Worm (Caenorhabditis elegans) whole organism, dauer: ENCODE results near the gene arrd-19.

Experiments
- unc-62 ChIP-seq: sonication (generic microtip); optimal IDR thresholded peaks from 2 replicates; lab custom pipeline; 2017; ENCODE audit warnings: missing biosample characterization, missing genetic modification reagents, missing genetic modification characterization

arrd-19 gene

DNA sequence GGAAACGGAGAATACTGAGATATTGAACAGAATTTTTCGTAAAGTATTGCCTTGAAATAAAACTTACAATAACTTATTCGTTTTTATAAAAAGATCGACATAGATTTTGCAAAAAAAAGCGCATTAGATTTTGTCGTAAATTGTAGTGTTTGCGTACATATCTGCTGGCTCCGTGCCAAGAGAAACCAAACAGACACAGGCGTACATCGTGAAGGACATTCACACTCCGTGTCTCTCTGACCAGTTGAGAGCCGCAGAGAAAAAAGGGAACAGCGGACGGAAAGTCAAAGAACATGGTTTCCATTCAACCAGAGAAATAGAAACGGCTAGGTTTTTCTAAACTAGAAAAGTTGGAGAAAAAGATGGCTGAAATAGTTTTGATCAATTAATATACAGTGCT lies at the start of gene arrd-19:
Gene arrd-19 (minus strand): TSS at position 209 of the 400 bp plus-strand sequence.
- no peak for TF ChIP-seq unc-62 (GFP tag; lab: Kevin White, UChicago)

ce11 chrV:3362475-3362874 lies 47.2 kb upstream of the arrd-19 start, which contains the start of gene C04E12.4:
C04E12.4 (plus strand) TSS chrV:3362775.
- TF ChIP-seq unc-62 (GFP tag; lab: Kevin White, UChicago), result no peak

ce11 chrV:3361633-3362032 lies 46.3 kb upstream of the arrd-19 start:
- TF ChIP-seq unc-62 (GFP tag; lab: Kevin White, UChicago), result no peak

- TF ChIP-seq unc-62 (GFP tag; lab: Kevin White, UChicago), result no peak
Measured at ce11 chrV:3358267-3358666, 43.0 kb upstream of the arrd-19 start, which contains the start of gene C04E12.5. C04E12.5 (plus strand) TSS chrV:3358567.

DNA sequence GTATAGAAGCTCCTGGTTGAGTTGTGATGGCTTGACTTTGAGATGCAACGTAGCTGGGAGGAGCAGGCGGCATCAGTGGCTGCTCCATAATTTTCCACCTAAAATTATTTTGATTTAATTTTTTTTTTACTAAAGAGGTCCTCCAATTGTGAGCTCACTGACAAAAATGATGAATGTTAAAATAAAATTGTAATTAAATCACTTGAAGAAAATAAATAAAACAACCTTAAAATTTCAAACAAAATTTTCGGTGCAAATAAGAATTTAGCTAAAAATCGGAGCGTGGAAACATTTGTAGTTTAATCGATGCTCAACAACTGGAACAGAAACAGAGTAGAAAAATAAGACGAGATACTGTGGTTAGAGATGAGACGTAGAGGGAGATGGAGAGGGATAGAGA lies 41.8 kb upstream of the arrd-19 start, which contains the start of gene scrm-3:
Gene scrm-3 (minus strand): TSS at position 101 of the 400 bp plus-strand sequence.
- no peak for TF ChIP-seq unc-62 (GFP tag; lab: Kevin White, UChicago)

DNA sequence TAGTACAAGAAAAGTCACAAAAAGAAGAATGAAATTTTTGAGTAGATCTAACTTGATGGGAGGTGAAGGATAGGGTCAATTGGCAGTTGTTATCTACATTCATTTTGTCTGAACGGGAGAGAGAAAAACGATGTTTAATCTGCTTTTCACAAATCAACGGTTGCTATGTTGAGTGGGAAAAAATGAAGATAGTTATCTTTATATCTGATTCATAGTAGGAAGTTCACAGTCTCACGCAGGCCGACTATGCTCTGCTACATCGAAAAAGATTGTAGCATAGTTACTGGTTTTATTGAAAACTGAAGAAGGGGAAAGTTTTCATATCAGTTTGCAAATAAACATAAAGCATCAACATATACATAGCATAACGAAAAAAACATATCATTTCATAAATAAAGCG lies 40.2 kb upstream of the arrd-19 start:
- no peak for TF ChIP-seq unc-62 (GFP tag; lab: Kevin White, UChicago)

DNA sequence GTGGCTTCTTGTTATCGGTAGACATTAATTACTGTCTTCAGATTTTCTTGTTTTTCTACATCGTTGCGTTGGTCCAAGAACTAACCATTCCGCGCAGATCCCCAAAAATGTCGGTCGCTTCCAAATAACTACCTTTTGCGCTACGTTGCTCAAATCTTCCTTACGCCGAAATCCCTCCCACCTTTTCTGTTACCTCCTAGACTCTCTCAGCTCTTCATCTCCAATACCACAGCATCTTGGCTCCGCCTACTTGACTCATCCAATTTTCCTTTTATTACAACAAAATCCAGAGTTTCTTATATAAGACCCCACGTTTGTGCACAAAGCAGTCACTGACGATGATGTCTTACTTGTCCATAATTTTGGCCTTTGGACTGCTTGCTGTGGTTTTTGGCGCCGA lies 37.6 kb upstream of the arrd-19 start, which contains the start of gene C17B7.12:
Gene C17B7.12 (plus strand): TSS at position 301 of the 400 bp plus-strand sequence.
- TF ChIP-seq unc-62 (GFP tag; lab: Kevin White, UChicago), result no peak

ce11 chrV:3351266-3351665 lies 36.0 kb upstream of the arrd-19 start, which contains the start of gene str-63:
str-63 (plus strand) TSS chrV:3351566.
- no peak for TF ChIP-seq unc-62 (GFP tag; lab: Kevin White, UChicago)

ce11 chrV:3349877-3350276 lies 34.6 kb upstream of the arrd-19 start, which contains the start of gene C17B7.15:
C17B7.15 (plus strand) TSS chrV:3350177.
- no peak for TF ChIP-seq unc-62 (GFP tag; lab: Kevin White, UChicago)

DNA sequence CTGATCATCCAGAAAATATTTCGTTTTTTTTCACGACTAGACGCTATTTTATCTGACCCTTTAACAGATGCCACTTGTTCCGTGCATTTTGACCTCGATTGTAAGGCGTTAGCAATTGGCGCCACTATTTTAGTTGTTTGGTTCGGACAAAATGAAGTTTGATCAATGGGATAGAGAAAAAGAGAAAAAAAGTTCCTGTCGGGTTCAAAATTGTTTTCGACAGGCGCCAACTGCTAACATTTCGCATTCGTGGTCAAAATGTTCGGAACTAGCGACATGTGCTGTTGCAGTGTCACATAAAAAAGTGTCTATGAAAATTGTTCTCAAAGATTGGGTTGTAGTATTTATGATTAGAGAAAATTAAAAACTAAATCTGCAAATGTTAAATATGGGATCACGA lies 32.2 kb upstream of the arrd-19 start:
- TF ChIP-seq unc-62 (GFP tag; lab: Kevin White, UChicago), result no peak

- TF ChIP-seq unc-62 (GFP tag; lab: Kevin White, UChicago), result no peak
Measured at ce11 chrV:3346434-3347019, 31.2 kb upstream of the arrd-19 start, which contains the start of gene fbxa-65. fbxa-65 (minus strand) TSS chrV:3346484.

ce11 chrV:3344001-3344400 lies 28.7 kb upstream of the arrd-19 start:
- TF ChIP-seq unc-62 (GFP tag; lab: Kevin White, UChicago), result no peak

- TF ChIP-seq unc-62 (GFP tag; lab: Kevin White, UChicago), result no peak
Measured at ce11 chrV:3342504-3342903, 27.2 kb upstream of the arrd-19 start, which contains the start of gene C17B7.3. C17B7.3 (plus strand) TSS chrV:3342804.

ce11 chrV:3341906-3342305 lies 26.6 kb upstream of the arrd-19 start, which contains the start of gene C17B7.10:
C17B7.10 (minus strand) TSS chrV:3342006.
- TF ChIP-seq unc-62 (GFP tag; lab: Kevin White, UChicago), result no peak

- no peak for TF ChIP-seq unc-62 (GFP tag; lab: Kevin White, UChicago)
Measured at ce11 chrV:3339009-3339408, 23.7 kb upstream of the arrd-19 start, which contains the start of gene C17B7.4. C17B7.4 (plus strand) TSS chrV:3339309.

ce11 chrV:3333334-3333733 lies 18.0 kb upstream of the arrd-19 start, which contains the start of gene C17B7.5:
C17B7.5 (plus strand) TSS chrV:3333634.
- TF ChIP-seq unc-62 (GFP tag; lab: Kevin White, UChicago), result no peak

DNA sequence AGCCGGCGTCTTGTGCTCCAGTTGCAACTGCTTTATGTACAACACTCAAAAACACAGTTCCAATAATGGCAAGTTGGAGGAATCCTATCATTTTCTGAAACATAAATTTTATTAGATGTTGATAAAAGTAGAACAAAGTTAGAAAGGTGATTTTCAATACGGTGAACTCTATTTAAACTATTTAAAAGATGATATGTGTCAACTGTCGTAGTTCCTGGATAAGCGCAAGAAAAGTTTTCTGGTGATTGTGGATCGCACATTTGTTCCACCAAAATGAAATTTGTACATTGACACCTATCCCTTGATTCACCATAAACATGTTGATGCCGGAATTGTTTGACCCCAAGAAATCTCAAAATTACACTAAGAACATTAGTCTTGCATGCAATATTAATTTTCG lies 16.7 kb upstream of the arrd-19 start, which contains the start of gene C17B7.9:
Gene C17B7.9 (minus strand): TSS at position 101 of the 400 bp plus-strand sequence.
- TF ChIP-seq unc-62 (GFP tag; lab: Kevin White, UChicago), result no peak
